Fruit fly (Drosophila melanogaster): Measurements from ENCODE around the gene CG6425.

DNA sequence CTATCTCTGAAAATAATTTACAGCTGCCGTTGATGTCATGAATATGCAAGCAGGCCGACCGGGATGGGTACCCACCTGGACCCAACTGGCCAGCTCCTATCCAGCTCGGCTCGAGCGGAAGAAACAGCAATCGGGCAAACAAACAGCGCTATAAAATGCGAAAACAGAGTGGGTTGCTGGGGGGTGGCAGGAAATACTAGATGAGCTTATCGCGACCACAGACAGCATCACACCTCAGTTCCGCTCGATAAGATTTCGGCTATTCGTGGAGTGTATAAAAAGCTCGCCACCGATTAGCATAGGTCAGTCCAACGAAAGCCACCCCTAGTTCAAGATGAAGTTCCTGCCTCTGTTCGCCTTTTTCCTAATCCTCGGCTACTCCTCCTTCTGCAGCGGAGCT lies 11.2 kb upstream of the CG6425 start, which contains the start of gene CG14245:
- TF ChIP-seq usp (GFP tag; optimal IDR thresholded peaks at IDR 0.05) (no peak), Sp1 (GFP tag; optimal IDR thresholded peaks at IDR 0.05) (no peak), CG9705 (GFP tag; optimal IDR thresholded peaks at IDR 0.05) (no peak), fru (GFP tag; optimal IDR thresholded peaks at IDR 0.05) (no peak), dsf (GFP tag; optimal IDR thresholded peaks at IDR 0.05; ENCODE audit: borderline replicate concordance) (no peak), Vsx2 (GFP tag; optimal IDR thresholded peaks at IDR 0.05; ENCODE audit: partially characterized antibody) (no peak), psq (GFP tag; optimal IDR thresholded peaks at IDR 0.05) (no peak)
